Worm (Caenorhabditis elegans) whole organism, L1 larva: ENCODE results near the gene tag-250.

Experiments used
- C04F5.9 ChIP-seq: sonication (generic microtip); optimal IDR thresholded peaks from 2 replicates; lab custom pipeline; 2016; ENCODE audit warnings: missing genetic modification characterization, missing compliant biosample characterization
- C16A3.4 ChIP-seq: fragments of 150-350 bp; optimal IDR thresholded peaks from 2 replicates; lab custom pipeline; 2014; ENCODE audit warnings: missing biosample characterization, missing genetic modification characterization
- C34B4.2 ChIP-seq: sonication (generic microtip); optimal IDR thresholded peaks from 2 replicates; lab custom pipeline; 2017; ENCODE audit warnings: mild to moderate bottlenecking, missing genetic modification characterization, missing compliant biosample characterization
- alr-1 ChIP-seq: fragments of 200-800 bp; sonication (Bioruptor generic); optimal IDR thresholded peaks from 2 replicates; lab custom pipeline; 2018; ENCODE audit warnings: borderline replicate concordance, mild to moderate bottlenecking, missing genetic modification characterization, missing compliant biosample characterization
- aly-2 ChIP-seq: fragments of 150-350 bp; optimal IDR thresholded peaks from 2 replicates; lab custom pipeline; 2014; ENCODE audit warnings: missing biosample characterization, missing genetic modification characterization
- blmp-1 ChIP-seq: fragments of 150-350 bp; optimal IDR thresholded peaks from 2 replicates; lab custom pipeline; 2014; ENCODE audit warnings: missing biosample characterization, missing genetic modification characterization
- ceh-8 ChIP-seq: fragments of 200-800 bp; sonication (Bioruptor generic); optimal IDR thresholded peaks from 2 replicates; lab custom pipeline; 2018; ENCODE audit warnings: mild to moderate bottlenecking, missing genetic modification characterization, moderate library complexity, missing compliant biosample characterization
- ceh-82 ChIP-seq, 3 experiments: fragments of 150-350 bp in 1 of 3; sonication (generic microtip) in 2 of 3; optimal IDR thresholded peaks; 2 replicates each; lab custom pipeline; 2014 to 2017; ENCODE audit warnings: missing biosample characterization in 3 of 3, missing genetic modification characterization in 3 of 3
- ceh-90 ChIP-seq: sonication (generic microtip); optimal IDR thresholded peaks from 2 replicates; lab custom pipeline; 2016; ENCODE audit warnings: missing genetic modification characterization, missing compliant biosample characterization
- efl-1 ChIP-seq, 4 experiments: fragments of 150-350 bp; optimal IDR thresholded peaks in 3 of 4; peaks in 1 of 4; 1 replicate in 1 of 4; 2 replicates in 3 of 4; lab custom pipeline; 2014; ENCODE audit warnings: missing biosample characterization in 2 of 4, missing genetic modification characterization in 2 of 4, missing genetic modification reagents in 2 of 4
- egl-13 ChIP-seq: sonication (generic microtip); optimal IDR thresholded peaks from 2 replicates; lab custom pipeline; 2016; ENCODE audit warnings: missing genotype, missing genetic modification reagents, missing genetic modification characterization, missing compliant biosample characterization
- egl-27 ChIP-seq, 2 experiments: fragments of 150-350 bp in 1 of 2; sonication (generic microtip); optimal IDR thresholded peaks; 3 replicates each; lab custom pipeline; 2017 to 2018; ENCODE audit warnings: missing biosample characterization in 2 of 2, missing genetic modification characterization in 2 of 2, missing genetic modification reagents in 2 of 2
- elt-2 ChIP-seq: sonication (generic microtip); optimal IDR thresholded peaks from 2 replicates; lab custom pipeline; 2016; ENCODE audit warnings: missing genetic modification characterization, mild to moderate bottlenecking, inconsistent platforms, missing compliant biosample characterization, missing genetic modification reagents
- fkh-8 ChIP-seq: sonication (generic microtip); optimal IDR thresholded peaks from 2 replicates; lab custom pipeline; 2016; ENCODE audit warnings: mild to moderate bottlenecking, missing genetic modification characterization, missing compliant biosample characterization
- grh-1 ChIP-seq: fragments of 200-800 bp; sonication (Bioruptor generic); IDR thresholded peaks from 2 replicates; pipeline ENCODE4 v1.3.6; 2022; ENCODE audit warnings: missing genetic modification reagents, missing genetic modification characterization, missing compliant biosample characterization
- isw-1 ChIP-seq: fragments of 200-800 bp; sonication (Bioruptor generic); IDR thresholded peaks from 2 replicates; pipeline ENCODE4 v1.3.6; 2022; ENCODE audit warnings: missing genetic modification characterization, missing compliant biosample characterization
- jun-1 ChIP-seq: fragments of 150-350 bp; optimal IDR thresholded peaks from 2 replicates; lab custom pipeline; 2014; ENCODE audit warnings: missing biosample characterization, missing genetic modification reagents, missing genetic modification characterization
- lin-13 ChIP-seq: fragments of 150-350 bp; optimal IDR thresholded peaks from 2 replicates; lab custom pipeline; 2014; ENCODE audit warnings: missing biosample characterization, missing genetic modification reagents, missing genetic modification characterization
- lin-15B ChIP-seq: fragments of 150-350 bp; sonication (generic microtip); optimal IDR thresholded peaks from 3 replicates; lab custom pipeline; 2014; ENCODE audit warnings: missing biosample characterization, missing genetic modification characterization
- lin-35 ChIP-seq, 2 experiments: fragments of 150-350 bp; optimal IDR thresholded peaks; 2 replicates each; lab custom pipeline; 2014; ENCODE audit warnings: missing biosample characterization in 2 of 2, missing genetic modification characterization in 2 of 2, missing genetic modification reagents in 2 of 2
- lin-39 ChIP-seq: fragments of 150-350 bp; optimal IDR thresholded peaks from 2 replicates; lab custom pipeline; 2014; ENCODE audit warnings: missing biosample characterization, missing genetic modification reagents, missing genetic modification characterization
- lir-3 ChIP-seq: sonication (generic microtip); optimal IDR thresholded peaks from 2 replicates; lab custom pipeline; 2016; ENCODE audit warnings: mild to moderate bottlenecking, missing genetic modification characterization, moderate library complexity, missing compliant biosample characterization; ENCODE audit not compliant: poor library complexity
- mep-1 ChIP-seq: fragments of 150-350 bp; optimal IDR thresholded peaks from 2 replicates; lab custom pipeline; 2014; ENCODE audit warnings: missing biosample characterization, missing genetic modification characterization
- nhr-19 ChIP-seq: fragments of 200-800 bp; sonication (Bioruptor generic); conservative IDR thresholded peaks from 2 replicates; pipeline ENCODE4 v1.3.6; 2022; ENCODE audit warnings: missing genetic modification characterization, missing compliant biosample characterization
- nhr-20 ChIP-seq: sonication (generic microtip); optimal IDR thresholded peaks from 2 replicates; lab custom pipeline; 2016; ENCODE audit warnings: mild to moderate bottlenecking, missing genetic modification characterization, missing compliant biosample characterization
- nhr-47 ChIP-seq: sonication (generic microtip); optimal IDR thresholded peaks from 2 replicates; lab custom pipeline; 2016; ENCODE audit warnings: mild to moderate bottlenecking, missing genetic modification characterization, moderate library complexity, missing compliant biosample characterization
- nhr-71 ChIP-seq: sonication (generic microtip); optimal IDR thresholded peaks from 2 replicates; lab custom pipeline; 2016; ENCODE audit warnings: mild to moderate bottlenecking, missing genetic modification characterization, moderate library complexity, missing compliant biosample characterization
- nhr-76 ChIP-seq: sonication (generic microtip); optimal IDR thresholded peaks from 2 replicates; lab custom pipeline; 2017; ENCODE audit warnings: missing biosample characterization, missing genetic modification characterization
- nhr-84 ChIP-seq: sonication (generic microtip); optimal IDR thresholded peaks from 2 replicates; lab custom pipeline; 2017; ENCODE audit warnings: missing biosample characterization, missing genetic modification characterization
- nhr-85 ChIP-seq: sonication (generic microtip); peaks from one replicate; lab custom pipeline; 2016; ENCODE audit warnings: missing genetic modification characterization, inconsistent platforms, missing compliant biosample characterization
- rnt-1 ChIP-seq: sonication (generic microtip); optimal IDR thresholded peaks from 2 replicates; lab custom pipeline; 2016; ENCODE audit warnings: mild to moderate bottlenecking, missing genetic modification characterization, moderate library complexity, missing compliant biosample characterization
- snpc-4 ChIP-seq: fragments of 150-350 bp; optimal IDR thresholded peaks from 2 replicates; lab custom pipeline; 2014; ENCODE audit warnings: missing biosample characterization, missing genetic modification characterization
- sox-4 ChIP-seq: sonication (generic microtip); optimal IDR thresholded peaks from 2 replicates; lab custom pipeline; 2016; ENCODE audit warnings: missing genetic modification characterization, missing compliant biosample characterization
- swsn-7 ChIP-seq: sonication (generic microtip); optimal IDR thresholded peaks from 2 replicates; lab custom pipeline; 2016; ENCODE audit warnings: missing genetic modification characterization, missing compliant biosample characterization
- tbx-2 ChIP-seq: sonication (generic microtip); optimal IDR thresholded peaks from 2 replicates; lab custom pipeline; 2016; ENCODE audit warnings: missing genetic modification characterization, missing compliant biosample characterization
- unc-130 ChIP-seq: fragments of 150-350 bp; optimal IDR thresholded peaks from 2 replicates; lab custom pipeline; 2017; ENCODE audit warnings: missing biosample characterization, missing genetic modification characterization, inconsistent platforms
- unc-62 ChIP-seq: fragments of 150-350 bp; optimal IDR thresholded peaks from 2 replicates; lab custom pipeline; 2014; ENCODE audit warnings: missing biosample characterization, missing genetic modification reagents, missing genetic modification characterization
- unc-86 ChIP-seq: sonication (generic microtip); optimal IDR thresholded peaks from 2 replicates; lab custom pipeline; 2016; ENCODE audit warnings: missing genetic modification characterization, missing compliant biosample characterization
- xbp-1 ChIP-seq: sonication (generic microtip); optimal IDR thresholded peaks from 2 replicates; lab custom pipeline; 2016; ENCODE audit warnings: missing genetic modification characterization, missing compliant biosample characterization
- zip-4 ChIP-seq: fragments of 200-800 bp; sonication (Bioruptor generic); optimal IDR thresholded peaks from 2 replicates; lab custom pipeline; 2018; ENCODE audit warnings: mild to moderate bottlenecking, missing genetic modification characterization, moderate library complexity, missing compliant biosample characterization

Gene tag-250

DNA sequence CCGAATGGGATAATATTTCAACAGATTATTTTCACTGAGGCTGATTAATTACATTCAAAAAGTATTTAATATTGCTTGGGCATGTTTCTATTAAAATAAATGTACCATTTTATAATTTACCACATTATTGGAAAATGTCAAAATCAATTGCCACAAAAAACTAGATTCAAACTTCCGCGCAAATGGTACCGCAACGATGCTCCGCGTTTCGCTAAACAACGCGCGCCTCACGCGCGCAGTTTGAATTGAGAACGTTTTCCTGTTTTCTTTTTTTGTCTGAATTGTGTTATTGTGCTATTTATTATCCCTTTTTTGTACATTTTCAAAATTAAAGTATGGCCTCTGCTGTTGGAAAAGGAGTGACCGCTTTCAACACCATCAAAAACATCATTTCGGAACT, 16.1 kb upstream of the tag-250 start, which contains the start of gene C29E4.12 (continued):
- TF ChIP-seq unc-62 (GFP tag; lab: Kevin White, UChicago) (no peak), snpc-4 (peak; percentile 27), tbx-2 (tag; lab: Kevin White, UChicago) (peak; percentile 77), fkh-8 (tag; lab: Kevin White, UChicago) (peak; percentile 62), nhr-47 (tag; lab: Kevin White, UChicago) (peak; percentile 84), mep-1 (tag; lab: Kevin White, UChicago) (peak; percentile 52), elt-2 (tag; lab: Kevin White, UChicago) (peak; percentile 26), nhr-71 (tag; lab: Kevin White, UChicago) (peak; percentile 82), nhr-85 (tag; lab: Kevin White, UChicago) (peak; percentile 86), zip-4 (GFP tag; lab: Kevin White, UChicago) (peak; percentile 25), nhr-76 (tag; lab: Kevin White, UChicago) (no peak), rnt-1 (peak; percentile 87), C04F5.9 (tag; lab: Kevin White, UChicago) (peak; percentile 63), jun-1 (tag; lab: Kevin White, UChicago) (peak; percentile 69), lin-15B (tag; lab: Kevin White, UChicago) (peak; percentile 91), blmp-1 (tag; lab: Kevin White, UChicago) (peak; percentile 51), alr-1 (tag; lab: Kevin White, UChicago) (no peak), isw-1 (GFP tag; lab: Robert Waterston, UW) (peak; percentile 82), lir-3 (peak; percentile 61), xbp-1 (peak; percentile 78), ceh-82 (tag; optimal IDR thresholded peaks at IDR 0.05; lab: Kevin White, UChicago) (peak; percentile 47 to 79 (median 69)), C16A3.4 (peak; percentile 82), ceh-8 (GFP tag; lab: Kevin White, UChicago) (no peak), egl-27 (tag; optimal IDR thresholded peaks at IDR 0.05; lab: Kevin White, UChicago) (no peak), lin-35 (GFP tag; optimal IDR thresholded peaks at IDR 0.05; lab: Kevin White, UChicago) (peak; percentile 98 to 99), swsn-7 (tag; lab: Kevin White, UChicago) (peak; percentile 71), ceh-90 (tag; lab: Kevin White, UChicago) (peak; percentile 34), unc-130 (peak; percentile 40), sox-4 (tag; lab: Kevin White, UChicago) (no peak), lin-39 (tag; lab: Kevin White, UChicago) (peak; percentile 41), grh-1 (GFP tag; lab: Robert Waterston, UW) (peak; percentile 69), egl-13 (tag; lab: Kevin White, UChicago) (peak; percentile 26), nhr-84 (tag; lab: Kevin White, UChicago) (no peak), lin-13 (peak; percentile 70), nhr-20 (tag; lab: Kevin White, UChicago) (peak; percentile 74), aly-2 (peak; percentile 64), nhr-19 (peak; percentile 79), efl-1 (optimal IDR thresholded peaks at IDR 0.05; lab: Kevin White, UChicago) (peak; percentile 82 to 98), efl-1 (GFP tag; optimal IDR thresholded peaks at IDR 0.05 in 1 of 2; lab: Kevin White, UChicago) (peak; percentile 98 to 100)

DNA sequence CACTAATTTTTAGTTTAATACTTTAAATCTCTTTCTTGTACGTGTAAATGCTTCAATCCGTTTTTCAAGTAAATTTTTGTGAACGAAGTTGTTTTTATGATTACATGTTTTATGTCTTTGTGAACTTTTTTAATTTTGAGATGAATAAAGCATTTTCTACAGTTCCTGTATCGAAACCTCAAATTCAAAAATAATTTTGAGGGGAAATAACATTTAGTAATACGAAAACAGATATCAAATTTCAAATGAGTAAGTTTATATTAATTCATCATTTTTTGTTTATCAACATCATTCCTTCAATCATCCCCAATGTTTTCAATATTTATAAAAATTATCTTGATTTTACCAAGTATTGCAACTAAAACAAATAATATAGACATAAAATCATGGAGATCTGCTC, 12.8 kb upstream of the tag-250 start, which contains the start of gene C29E4.10:
TSS of gene C29E4.10 (plus strand) at position 301 of the 400 bp plus-strand sequence.
- TF ChIP-seq C34B4.2 (tag; lab: Kevin White, UChicago) (no peak), efl-1 (optimal IDR thresholded peaks at IDR 0.05; lab: Kevin White, UChicago) (no peak), efl-1 (GFP tag; optimal IDR thresholded peaks at IDR 0.05 in 1 of 2; lab: Kevin White, UChicago) (no peak)

DNA sequence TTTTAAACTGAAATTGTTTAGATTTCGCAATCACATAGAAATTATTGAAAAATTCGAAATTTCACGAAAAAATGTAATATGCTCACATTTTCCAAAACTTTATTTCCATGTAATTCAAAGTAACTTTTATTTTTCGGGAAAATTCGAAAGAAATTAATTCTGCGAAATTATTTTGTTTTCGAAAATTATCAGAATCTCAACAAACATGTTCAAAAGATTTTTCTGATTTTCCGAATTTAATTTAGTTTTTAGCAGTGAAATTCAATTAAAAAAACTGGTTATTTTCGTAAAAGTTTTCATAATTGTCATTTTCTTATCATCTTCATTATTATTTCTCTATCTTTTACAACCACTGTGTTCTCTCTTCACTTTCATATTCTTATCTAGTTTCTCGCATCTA, 8.5 kb upstream of the tag-250 start, which contains the start of gene ran-2:
TSS of gene ran-2 (plus strand) at position 301 of the 400 bp plus-strand sequence.
- TF ChIP-seq unc-86 (tag; lab: Kevin White, UChicago) (no peak), lin-35 (GFP tag; optimal IDR thresholded peaks at IDR 0.05; lab: Kevin White, UChicago) (peak in 1 of 2 experiments; percentile 11)
- TF ChIP-seq, all 84 proteins: peak for 1
